Worm (Caenorhabditis elegans) whole organism, L1 larva: ENCODE data around the gene srh-80.

Experiments used
- Y116A8C.19 ChIP-seq: sonication (generic microtip); optimal IDR thresholded peaks from 2 replicates; lab custom pipeline; 2016; ENCODE audit warnings: missing compliant biosample characterization, missing genetic modification characterization, borderline replicate concordance
- aha-1 ChIP-seq: fragments of 150-350 bp; optimal IDR thresholded peaks from 2 replicates; lab custom pipeline; 2014; ENCODE audit warnings: missing biosample characterization, missing genetic modification characterization
- aly-2 ChIP-seq: fragments of 150-350 bp; optimal IDR thresholded peaks from 2 replicates; lab custom pipeline; 2014; ENCODE audit warnings: missing biosample characterization, missing genetic modification characterization
- ceh-90 ChIP-seq: sonication (generic microtip); optimal IDR thresholded peaks from 2 replicates; lab custom pipeline; 2016; ENCODE audit warnings: missing genetic modification characterization, missing compliant biosample characterization
- dsc-1 ChIP-seq: sonication (generic microtip); optimal IDR thresholded peaks from 2 replicates; lab custom pipeline; 2016; ENCODE audit warnings: mild to moderate bottlenecking, missing genetic modification characterization, missing compliant biosample characterization
- efl-1 ChIP-seq, 4 experiments: fragments of 150-350 bp; optimal IDR thresholded peaks in 3 of 4; peaks in 1 of 4; 1 replicate in 1 of 4; 2 replicates in 3 of 4; lab custom pipeline; 2014; ENCODE audit warnings: missing biosample characterization in 2 of 4, missing genetic modification characterization in 2 of 4, missing genetic modification reagents in 2 of 4
- egl-13 ChIP-seq: sonication (generic microtip); optimal IDR thresholded peaks from 2 replicates; lab custom pipeline; 2016; ENCODE audit warnings: missing genotype, missing genetic modification reagents, missing genetic modification characterization, missing compliant biosample characterization
- egl-27 ChIP-seq, 2 experiments: fragments of 150-350 bp in 1 of 2; sonication (generic microtip); optimal IDR thresholded peaks; 3 replicates each; lab custom pipeline; 2017 to 2018; ENCODE audit warnings: missing biosample characterization in 2 of 2, missing genetic modification characterization in 2 of 2, missing genetic modification reagents in 2 of 2
- fkh-4 ChIP-seq: sonication (generic microtip); optimal IDR thresholded peaks from 2 replicates; lab custom pipeline; 2016; ENCODE audit warnings: missing compliant biosample characterization, missing genetic modification characterization, borderline replicate concordance
- fos-1 ChIP-seq: fragments of 150-350 bp; optimal IDR thresholded peaks from 2 replicates; lab custom pipeline; 2014; ENCODE audit warnings: missing biosample characterization, missing genetic modification characterization
- grh-1 ChIP-seq: fragments of 200-800 bp; sonication (Bioruptor generic); IDR thresholded peaks from 2 replicates; pipeline ENCODE4 v1.3.6; 2022; ENCODE audit warnings: missing genetic modification reagents, missing genetic modification characterization, missing compliant biosample characterization
- hlh-4 ChIP-seq: sonication (generic microtip); optimal IDR thresholded peaks from 2 replicates; lab custom pipeline; 2016; ENCODE audit warnings: mild to moderate bottlenecking, missing genetic modification characterization, missing compliant biosample characterization
- irx-1 ChIP-seq: sonication (generic microtip); optimal IDR thresholded peaks from 2 replicates; lab custom pipeline; 2016; ENCODE audit warnings: missing genetic modification characterization, missing compliant biosample characterization
- mef-2 ChIP-seq: fragments of 150-350 bp; optimal IDR thresholded peaks from 2 replicates; lab custom pipeline; 2014; ENCODE audit warnings: missing biosample characterization, missing genetic modification characterization
- mep-1 ChIP-seq: fragments of 150-350 bp; optimal IDR thresholded peaks from 2 replicates; lab custom pipeline; 2014; ENCODE audit warnings: missing biosample characterization, missing genetic modification characterization
- nhr-12 ChIP-seq: sonication (generic microtip); optimal IDR thresholded peaks from 2 replicates; lab custom pipeline; 2017; ENCODE audit warnings: missing biosample characterization, missing genetic modification characterization
- nhr-19 ChIP-seq: fragments of 200-800 bp; sonication (Bioruptor generic); conservative IDR thresholded peaks from 2 replicates; pipeline ENCODE4 v1.3.6; 2022; ENCODE audit warnings: missing genetic modification characterization, missing compliant biosample characterization
- nhr-20 ChIP-seq: sonication (generic microtip); optimal IDR thresholded peaks from 2 replicates; lab custom pipeline; 2016; ENCODE audit warnings: mild to moderate bottlenecking, missing genetic modification characterization, missing compliant biosample characterization
- nhr-237 ChIP-seq: fragments of 150-350 bp; optimal IDR thresholded peaks from 2 replicates; lab custom pipeline; 2014; ENCODE audit warnings: missing biosample characterization, missing genetic modification characterization
- nhr-28 ChIP-seq: fragments of 150-350 bp; optimal IDR thresholded peaks from 2 replicates; lab custom pipeline; 2014; ENCODE audit warnings: missing biosample characterization, missing genetic modification characterization
- rnt-1 ChIP-seq: sonication (generic microtip); optimal IDR thresholded peaks from 2 replicates; lab custom pipeline; 2016; ENCODE audit warnings: mild to moderate bottlenecking, missing genetic modification characterization, moderate library complexity, missing compliant biosample characterization
- sox-4 ChIP-seq: sonication (generic microtip); optimal IDR thresholded peaks from 2 replicates; lab custom pipeline; 2016; ENCODE audit warnings: missing genetic modification characterization, missing compliant biosample characterization
- sptf-1 ChIP-seq: fragments of 150-350 bp; optimal IDR thresholded peaks from 2 replicates; lab custom pipeline; 2014; ENCODE audit warnings: missing biosample characterization, missing genetic modification characterization
- sup-37 ChIP-seq: fragments of 200-800 bp; sonication (Bioruptor generic); optimal IDR thresholded peaks from 2 replicates; lab custom pipeline; 2018; ENCODE audit warnings: mild to moderate bottlenecking, missing genetic modification characterization, missing compliant biosample characterization
- tbx-2 ChIP-seq: sonication (generic microtip); optimal IDR thresholded peaks from 2 replicates; lab custom pipeline; 2016; ENCODE audit warnings: missing genetic modification characterization, missing compliant biosample characterization
- unc-30 ChIP-seq: sonication (generic microtip); optimal IDR thresholded peaks from 2 replicates; lab custom pipeline; 2017; ENCODE audit warnings: missing biosample characterization, missing genetic modification characterization
- unc-62 ChIP-seq: fragments of 150-350 bp; optimal IDR thresholded peaks from 2 replicates; lab custom pipeline; 2014; ENCODE audit warnings: missing biosample characterization, missing genetic modification reagents, missing genetic modification characterization
- unc-98 ChIP-seq: fragments of 200-800 bp; sonication (Bioruptor generic); IDR thresholded peaks from 2 replicates; pipeline ENCODE4 v1.3.6; 2022; ENCODE audit warnings: missing genetic modification characterization, missing compliant biosample characterization
- ztf-11 ChIP-seq, 2 experiments: sonication (generic microtip); optimal IDR thresholded peaks; 2 replicates each; lab custom pipeline; 2016 to 2017; ENCODE audit warnings: missing genetic modification characterization in 2 of 2, missing biosample characterization in 1 of 2, missing compliant biosample characterization in 1 of 2

The srh-80 gene

DNA sequence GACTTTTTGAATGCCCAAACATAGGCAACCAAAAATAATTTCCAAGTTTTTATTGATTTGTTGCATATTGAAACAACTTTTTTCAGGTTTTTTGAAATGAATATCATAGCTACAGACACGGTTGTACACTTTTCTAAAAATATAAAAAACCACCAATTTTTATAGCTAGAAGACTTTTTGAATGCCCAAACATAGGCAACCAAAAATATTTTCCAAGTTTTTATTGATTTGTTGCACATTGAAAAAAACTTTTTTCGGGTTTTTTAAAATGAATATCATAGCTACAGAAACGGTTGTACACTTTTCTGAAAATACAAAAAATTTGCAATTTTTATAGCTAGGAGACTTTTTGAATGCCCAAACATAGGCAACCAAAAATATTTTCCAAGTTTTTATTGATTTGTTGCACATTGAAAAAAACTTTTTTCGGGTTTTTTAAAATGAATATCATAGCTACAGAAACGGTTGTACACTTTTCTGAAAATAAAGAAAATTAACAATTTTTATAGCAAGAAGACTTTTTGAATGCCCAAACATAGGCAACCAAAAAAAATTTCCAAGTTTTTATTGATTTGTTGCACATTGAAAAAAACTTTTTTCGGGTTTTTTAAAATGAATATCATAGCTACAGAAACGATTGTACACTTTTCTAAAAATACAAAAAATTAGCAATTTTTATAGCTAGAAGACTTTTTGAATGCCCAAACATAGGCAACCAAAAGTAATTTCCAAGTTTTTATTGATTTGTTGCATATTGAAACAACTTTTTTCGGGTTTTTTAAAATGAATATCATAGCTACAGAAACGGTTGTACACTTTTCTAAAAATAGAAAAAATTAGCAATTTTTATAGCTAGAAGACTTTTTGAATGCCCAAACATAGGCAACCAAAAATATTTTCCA is 45.6 kb downstream of the srh-80 start:
- TF ChIP-seq ztf-11 (tag; optimal IDR thresholded peaks at IDR 0.05; lab: Kevin White, UChicago) (peak; percentile 32 to 81), mef-2 (tag; lab: Kevin White, UChicago) (peak; percentile 40), irx-1 (peak; percentile 87), aly-2 (tag; lab: Kevin White, UChicago) (peak; percentile 36), fkh-4 (tag; lab: Kevin White, UChicago) (peak; percentile 66), nhr-28 (tag; lab: Kevin White, UChicago) (peak; percentile 40), hlh-4 (peak; percentile 64), Y116A8C.19 (tag; lab: Kevin White, UChicago) (peak; percentile 62), sptf-1 (tag; lab: Kevin White, UChicago) (peak; percentile 44), sox-4 (tag; lab: Kevin White, UChicago) (peak; percentile 93), unc-30 (tag; lab: Kevin White, UChicago) (peak; percentile 3), ceh-90 (tag; lab: Kevin White, UChicago) (peak; percentile 69)

DNA sequence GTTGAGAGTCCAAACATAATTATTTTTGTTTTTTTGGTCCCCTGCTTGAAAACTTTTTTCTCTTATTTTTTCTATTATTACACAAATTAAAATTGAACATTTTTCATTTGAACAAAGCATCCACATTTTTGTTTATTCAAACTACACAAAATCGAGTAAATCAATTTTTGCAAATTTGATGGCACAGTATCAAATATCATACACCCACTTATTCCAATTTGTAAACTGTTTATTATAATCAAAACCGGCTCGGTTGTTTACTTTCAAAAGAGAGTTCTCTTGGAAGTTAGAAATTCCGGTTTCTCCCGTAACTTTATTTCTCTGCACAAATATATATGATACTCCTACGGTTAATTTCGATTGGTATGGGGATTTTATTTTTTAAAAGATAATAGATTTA is 48.3 kb downstream of the srh-80 start, which contains the start of gene lgc-26:
Gene lgc-26 (plus strand): TSS at position 301 of the 400 bp plus-strand sequence.
- no peak for TF ChIP-seq rnt-1 (tag; lab: Kevin White, UChicago)
- TF ChIP-seq ceh-90 (tag; lab: Kevin White, UChicago) = no peak
- TF ChIP-seq nhr-237 (tag; lab: Kevin White, UChicago) = no peak
- no peak for TF ChIP-seq efl-1 (optimal IDR thresholded peaks at IDR 0.05; lab: Kevin White, UChicago)
- no peak for TF ChIP-seq efl-1 (GFP tag; optimal IDR thresholded peaks at IDR 0.05 in 1 of 2; lab: Kevin White, UChicago)
- no peak for TF ChIP-seq nhr-20 (tag; lab: Kevin White, UChicago)
- TF ChIP-seq aha-1 (tag; lab: Kevin White, UChicago) = no peak
- no peak for TF ChIP-seq fos-1 (tag; lab: Kevin White, UChicago)
- TF ChIP-seq egl-13 (tag; lab: Kevin White, UChicago) = no peak
- TF ChIP-seq mep-1 (tag; lab: Kevin White, UChicago) = no peak
- no peak for TF ChIP-seq unc-62 (GFP tag; lab: Kevin White, UChicago)
- TF ChIP-seq nhr-12 (tag; lab: Kevin White, UChicago) = no peak
- no peak for TF ChIP-seq nhr-19 (GFP tag; lab: Robert Waterston, UW)
- TF ChIP-seq tbx-2 = no peak
- TF ChIP-seq dsc-1 (tag; lab: Kevin White, UChicago) = no peak
- no peak for TF ChIP-seq sup-37
- no peak for TF ChIP-seq egl-27 (tag; optimal IDR thresholded peaks at IDR 0.05; lab: Kevin White, UChicago)
- no peak for TF ChIP-seq irx-1
- TF ChIP-seq unc-98 (GFP tag; lab: Robert Waterston, UW) = no peak
- no peak for TF ChIP-seq grh-1 (GFP tag; lab: Robert Waterston, UW)
- TF ChIP-seq sptf-1 (tag; lab: Kevin White, UChicago) = no peak
